Fruit fly (Drosophila melanogaster) whole organism, embryonic: ENCODE measurements around the gene CG14929.
A peak's percentile ranks its signal among the peaks of the same experiment; 100 is the strongest.

ENCODE experiments used
- ATbp ChIP-seq: fragments of 200-800 bp; sonication (Bioruptor generic); optimal IDR thresholded peaks from 2 replicates; lab custom pipeline; 2017; ENCODE audit warnings: missing biosample characterization, mild to moderate bottlenecking, missing genetic modification characterization, missing genetic modification reagents
- Abd-B ChIP-seq: fragments of 200-800 bp; sonication (Bioruptor generic); optimal IDR thresholded peaks from 2 replicates; lab custom pipeline; 2018; ENCODE audit warnings: missing biosample characterization, mild to moderate bottlenecking, missing genetic modification characterization, moderate library complexity
- Atf-2 ChIP-seq: fragments of 200-800 bp; sonication (Bioruptor generic); optimal IDR thresholded peaks from 2 replicates; lab custom pipeline; 2016; ENCODE audit warnings: missing biosample characterization, missing genetic modification characterization
- Awh ChIP-seq: fragments of 200-800 bp; sonication (Bioruptor generic); IDR thresholded peaks from 2 replicates; pipeline ENCODE4, ENCODE4 v1.3.6; 2022; ENCODE audit warnings: missing biosample characterization, missing genetic modification characterization
- B-H2 ChIP-seq: fragments of 200-800 bp; sonication (Bioruptor generic); optimal IDR thresholded peaks from 2 replicates; lab custom pipeline; 2018; ENCODE audit warnings: missing biosample characterization, mild to moderate bottlenecking, missing genetic modification characterization
- CG10274 ChIP-seq: fragments of 200-800 bp; sonication (Bioruptor generic); optimal IDR thresholded peaks from 3 replicates; lab custom pipeline; 2017; ENCODE audit warnings: missing biosample characterization, mild to moderate bottlenecking, missing genetic modification characterization
- CG14667 ChIP-seq: fragments of 200-800 bp; sonication (Bioruptor generic); IDR thresholded peaks from 2 replicates; pipeline ENCODE4 v1.3.6; 2022; ENCODE audit warnings: missing biosample characterization, missing genetic modification characterization
- CG14965 ChIP-seq: fragments of 200-800 bp; sonication (Bioruptor generic); optimal IDR thresholded peaks from 2 replicates; lab custom pipeline; 2016; ENCODE audit warnings: missing biosample characterization, missing genetic modification characterization, borderline replicate concordance
- CG17186 ChIP-seq: fragments of 200-800 bp; sonication (Bioruptor generic); optimal IDR thresholded peaks from 3 replicates; lab custom pipeline; 2017; ENCODE audit warnings: missing biosample characterization, missing genetic modification reagents, missing genetic modification characterization
- CG2129 ChIP-seq: fragments of 200-800 bp; sonication (Bioruptor generic); IDR thresholded peaks from 2 replicates; pipeline ENCODE4 v1.3.6; 2022; ENCODE audit warnings: missing biosample characterization, missing genetic modification characterization; ENCODE audit not compliant: partially characterized antibody
- CG5953 ChIP-seq: fragments of 200-800 bp; sonication (Bioruptor generic); IDR thresholded peaks from 2 replicates; pipeline ENCODE4 v1.3.6; 2022; ENCODE audit warnings: missing biosample characterization, missing genetic modification characterization
- CG7372 ChIP-seq: fragments of 200-800 bp; sonication (Bioruptor generic); IDR thresholded peaks from 2 replicates; pipeline ENCODE4 v1.3.6; 2022; ENCODE audit warnings: missing biosample characterization, missing genetic modification characterization
- CG7556 ChIP-seq: fragments of 200-800 bp; sonication (Bioruptor generic); optimal IDR thresholded peaks from 2 replicates; lab custom pipeline; 2017; ENCODE audit warnings: missing biosample characterization, mild to moderate bottlenecking, missing genetic modification characterization
- CG7745 ChIP-seq: fragments of 200-800 bp; sonication (Bioruptor generic); optimal IDR thresholded peaks from 2 replicates; lab custom pipeline; 2018; ENCODE audit warnings: missing biosample characterization, mild to moderate bottlenecking, missing genetic modification characterization, moderate library complexity
- CG7839 ChIP-seq: fragments of 200-800 bp; sonication (Bioruptor generic); optimal IDR thresholded peaks from 3 replicates; lab custom pipeline; 2018; ENCODE audit warnings: missing biosample characterization, mild to moderate bottlenecking, missing genetic modification characterization, moderate library complexity
- CG8089 ChIP-seq: fragments of 200-800 bp; sonication (Bioruptor generic); optimal IDR thresholded peaks from 3 replicates; lab custom pipeline; 2016; ENCODE audit warnings: missing biosample characterization, missing genetic modification characterization
- CHES-1-like ChIP-seq: fragments of 200-800 bp; sonication (Bioruptor generic); optimal IDR thresholded peaks from 2 replicates; lab custom pipeline; 2016; ENCODE audit warnings: missing biosample characterization, missing genetic modification characterization
- CTCF ChIP-seq: fragments of 200-800 bp; sonication (Bioruptor generic); optimal IDR thresholded peaks from 2 replicates; lab custom pipeline; 2017; ENCODE audit warnings: missing biosample characterization, mild to moderate bottlenecking, missing genetic modification characterization, moderate library complexity
- Hr39 ChIP-seq: fragments of >200 bp; optimal IDR thresholded peaks from 2 replicates; lab custom pipeline; 2017
- Mrtf ChIP-seq: fragments of 200-800 bp; sonication (Bioruptor generic); IDR thresholded peaks from 3 replicates; pipeline ENCODE4 v1.3.6; 2022; ENCODE audit warnings: missing biosample characterization, missing genetic modification characterization
- Side ChIP-seq: fragments of 200-800 bp; sonication (Bioruptor generic); optimal IDR thresholded peaks from 2 replicates; lab custom pipeline; 2016; ENCODE audit warnings: missing biosample characterization, missing genetic modification characterization
- dysf ChIP-seq: fragments of 200-800 bp; sonication (Bioruptor generic); IDR thresholded peaks from 3 replicates; pipeline ENCODE4 v1.3.6; 2022; ENCODE audit warnings: missing biosample characterization, missing genetic modification characterization
- gsb ChIP-seq: fragments of 200-800 bp; sonication (Bioruptor generic); IDR thresholded peaks from 2 replicates; pipeline ENCODE4 v1.3.6; 2022; ENCODE audit warnings: missing biosample characterization, missing genetic modification characterization
- hth ChIP-seq: fragments of >200 bp; optimal IDR thresholded peaks from 2 replicates; lab custom pipeline; 2017; ENCODE audit warnings: inconsistent platforms
- nom ChIP-seq: fragments of 200-800 bp; sonication (Bioruptor generic); optimal IDR thresholded peaks from 2 replicates; lab custom pipeline; 2017; ENCODE audit warnings: missing biosample characterization, missing genetic modification characterization, mild to moderate bottlenecking, moderate library complexity, missing genetic modification reagents
- org-1 ChIP-seq: fragments of 200-800 bp; sonication (Bioruptor generic); optimal IDR thresholded peaks from 2 replicates; lab custom pipeline; 2017; ENCODE audit warnings: missing biosample characterization, missing genetic modification characterization
- slbo ChIP-seq: fragments of 200-800 bp; sonication (Bioruptor generic); IDR thresholded peaks from 2 replicates; pipeline ENCODE4 v1.3.6; 2022; ENCODE audit warnings: missing biosample characterization, missing genetic modification characterization
- unc-4 ChIP-seq: fragments of 200-800 bp; sonication (Bioruptor generic); IDR thresholded peaks from 2 replicates; pipeline ENCODE4 v1.3.6; 2022; ENCODE audit warnings: missing biosample characterization, missing genetic modification characterization; ENCODE audit not compliant: partially characterized antibody
- zen2 ChIP-seq: fragments of 200-800 bp; sonication (Bioruptor generic); IDR thresholded peaks from 3 replicates; pipeline ENCODE4 v1.3.6; 2022; ENCODE audit warnings: missing biosample characterization, missing genetic modification characterization; ENCODE audit not compliant: partially characterized antibody

The CG14929 gene

DNA sequence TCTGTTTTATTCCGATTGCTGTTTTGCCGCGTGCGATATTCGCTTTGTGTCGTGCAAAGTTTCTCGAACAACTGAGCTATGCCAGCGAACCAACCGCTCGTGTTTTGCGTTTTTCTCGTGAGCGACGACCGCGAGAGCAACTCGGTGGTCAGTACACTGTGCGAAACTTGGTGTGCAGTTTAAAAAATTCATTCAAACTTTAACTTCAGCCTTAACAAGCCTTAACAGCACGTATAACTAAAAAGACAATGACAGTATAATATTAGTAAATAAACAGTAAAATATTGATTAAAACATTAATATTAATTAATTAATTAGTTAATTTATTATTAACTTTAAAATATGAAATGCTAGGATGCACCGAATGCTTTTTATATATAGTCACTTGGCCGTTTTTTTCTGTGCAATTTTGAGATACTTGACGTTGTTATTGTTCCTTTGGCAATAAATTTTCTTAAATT is 8.5 kb downstream of the CG14929 start, which contains the start of gene CG31705 (continued):
- TF ChIP-seq CG17186 (GFP tag; lab: Kevin White, UChicago) = no peak
- TF ChIP-seq CG14965 (GFP tag; lab: Kevin White, UChicago) = no peak

DNA sequence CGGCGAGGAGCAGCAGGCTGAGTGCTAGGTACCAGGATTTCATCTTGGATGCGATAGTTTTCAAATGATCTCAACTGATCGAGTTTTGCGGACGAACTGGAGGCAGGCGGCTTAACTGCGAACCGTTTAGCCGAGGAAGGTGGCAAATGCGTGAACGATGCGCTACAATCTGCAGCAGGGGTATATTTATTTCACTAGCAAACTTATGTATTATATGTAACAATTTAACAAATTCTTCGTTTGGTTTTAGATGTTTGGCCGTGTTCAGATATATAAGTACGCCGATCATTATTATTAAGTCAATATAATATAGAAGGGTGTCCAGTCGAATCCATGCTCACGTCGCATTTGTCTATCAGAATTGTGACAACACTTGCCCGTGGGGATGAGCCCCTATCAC is 11.3 kb downstream of the CG14929 start, which contains the start of gene CG31706:
Gene CG31706, minus strand, starts transcription at position 101 of the 400 bp plus-strand sequence.
- TF ChIP-seq CG10274 (peak; percentile 31), slbo (GFP tag; lab: Robert Waterston, UW) (peak; percentile 10; the same call in 1 of the 2 replicates), CG7372 (GFP tag; lab: Robert Waterston, UW) (no peak)

DNA sequence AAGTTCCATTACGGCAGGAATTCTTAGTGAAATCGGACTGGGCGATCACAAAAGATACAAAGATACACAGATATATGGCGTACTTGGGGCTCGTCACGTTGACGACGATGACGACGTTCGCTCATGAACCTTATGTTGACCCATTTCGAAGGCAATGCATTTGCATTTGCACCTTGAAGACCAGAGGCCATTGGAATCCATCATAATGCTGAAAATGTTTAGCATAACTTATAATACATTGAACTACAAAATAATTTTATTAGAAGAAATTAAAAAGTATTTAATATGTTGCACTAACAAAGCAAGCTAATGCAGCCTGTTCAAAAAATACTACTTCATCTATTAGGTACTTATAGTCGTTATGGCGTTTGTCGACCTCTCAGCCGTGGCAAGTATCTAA is 11.9 kb downstream of the CG14929 start, which contains the start of gene CG34162:
Gene CG34162, plus strand, starts transcription at position 301 of the 400 bp plus-strand sequence.
- TF ChIP-seq CG8089 = no peak
- no peak for TF ChIP-seq Awh (GFP tag; lab: Robert Waterston, UW)
- TF ChIP-seq Atf-2 (GFP tag; lab: Kevin White, UChicago) = no peak
- no peak for TF ChIP-seq dysf (GFP tag; lab: Robert Waterston, UW)
- TF ChIP-seq unc-4 = no peak
- no peak for TF ChIP-seq CG5953
- no peak for TF ChIP-seq CG14667 (GFP tag; lab: Robert Waterston, UW)
- TF ChIP-seq Abd-B (GFP tag; lab: Kevin White, UChicago) = no peak
- no peak for TF ChIP-seq B-H2

DNA sequence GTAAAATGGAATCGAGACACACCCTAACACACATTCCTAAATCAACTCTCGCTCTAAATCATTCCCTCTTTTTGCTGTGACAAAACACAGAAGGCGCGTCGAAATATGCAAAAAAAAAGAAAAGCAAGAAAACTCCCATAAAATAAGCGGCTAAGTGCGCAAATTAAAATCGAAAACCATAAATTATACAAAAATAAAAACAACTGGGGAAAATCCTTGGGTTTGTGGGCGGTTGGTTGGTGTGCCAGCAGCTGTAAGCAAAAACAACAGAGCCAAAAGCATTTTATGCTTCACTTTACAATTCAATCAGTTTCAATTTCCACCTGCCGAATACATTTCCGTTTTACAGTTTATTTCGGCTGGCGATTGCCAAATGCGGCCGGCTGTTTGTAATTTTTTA is 16.2 kb downstream of the CG14929 start, which contains the start of gene CG43438:
Gene CG43438, plus strand, starts transcription at position 301 of the 400 bp plus-strand sequence.
- TF ChIP-seq CG2129 (GFP tag; lab: Robert Waterston, UW) = no peak
- TF ChIP-seq ATbp (GFP tag; lab: Kevin White, UChicago) = no peak
- no peak for TF ChIP-seq Side (GFP tag; lab: Kevin White, UChicago)
- TF ChIP-seq CG7839 (tag; lab: Kevin White, UChicago) = no peak
- TF ChIP-seq Mrtf (GFP tag; lab: Robert Waterston, UW) = no peak
- TF ChIP-seq CTCF = no peak
- TF ChIP-seq org-1 (GFP tag; lab: Kevin White, UChicago) = no peak
- no peak for TF ChIP-seq CG5953
- no peak for TF ChIP-seq nom (GFP tag; lab: Kevin White, UChicago)
- no peak for TF ChIP-seq hth (lab: Kevin White, UChicago)
- TF ChIP-seq gsb (GFP tag; lab: Robert Waterston, UW) = no peak
- TF ChIP-seq CG7556 (GFP tag; lab: Kevin White, UChicago) = no peak
- TF ChIP-seq CG7745 (tag; lab: Kevin White, UChicago) = no peak
- TF ChIP-seq CHES-1-like (GFP tag; lab: Kevin White, UChicago) = no peak

DNA sequence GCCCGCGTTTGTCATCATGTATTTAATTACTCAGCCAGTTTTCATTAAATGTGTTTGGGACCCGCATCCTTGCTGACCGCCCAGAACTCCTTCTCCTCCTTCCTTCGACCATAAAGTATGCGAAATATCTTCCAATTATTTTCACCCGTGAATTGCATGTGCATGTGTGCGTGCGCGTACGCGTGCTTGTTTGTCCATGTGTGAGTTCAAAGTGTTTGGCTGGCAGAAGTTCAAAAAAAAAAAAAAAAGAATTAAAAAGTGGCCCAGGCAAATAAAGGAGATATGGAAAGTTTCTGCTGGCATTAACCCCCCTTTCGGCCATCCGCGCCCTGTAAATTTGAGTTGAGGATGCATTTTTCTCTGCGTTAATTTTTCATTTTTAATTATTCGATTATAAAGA is 34.2 kb downstream of the CG14929 start:
- TF ChIP-seq zen2 (GFP tag; lab: Robert Waterston, UW) (no peak), Hr39 (lab: Kevin White, UChicago) (peak; percentile 91)
- TF ChIP-seq, all 482 proteins: peak for 1
